Fruit fly (Drosophila melanogaster) whole organism, embryonic: ENCODE results near the gene CG31926.

Experiments used
- Awh ChIP-seq: fragments of 200-800 bp; sonication (Bioruptor generic); IDR thresholded peaks from 2 replicates; pipeline ENCODE4, ENCODE4 v1.3.6; 2022; ENCODE audit warnings: missing biosample characterization, missing genetic modification characterization
- CG10267 ChIP-seq: fragments of 200-800 bp; sonication (Bioruptor generic); optimal IDR thresholded peaks from 2 replicates; lab custom pipeline; 2018; ENCODE audit warnings: missing biosample characterization, mild to moderate bottlenecking, missing genetic modification characterization, moderate library complexity
- CG10321 ChIP-seq: fragments of 200-800 bp; sonication (Bioruptor generic); IDR thresholded peaks from 2 replicates; pipeline ENCODE4 v1.3.6; 2022; ENCODE audit warnings: missing biosample characterization, missing genetic modification characterization
- CG10431 ChIP-seq: fragments of 200-800 bp; sonication (Bioruptor generic); optimal IDR thresholded peaks from 3 replicates; lab custom pipeline; 2018; ENCODE audit warnings: missing biosample characterization, mild to moderate bottlenecking, missing genetic modification characterization
- CG11093 ChIP-seq: fragments of 200-800 bp; sonication (Bioruptor generic); IDR thresholded peaks from 3 replicates; pipeline ENCODE4 v1.3.6; 2022; ENCODE audit warnings: missing biosample characterization, missing genetic modification characterization
- CG1233 ChIP-seq: fragments of 200-800 bp; sonication (Bioruptor generic); optimal IDR thresholded peaks from 4 replicates; lab custom pipeline; 2018; ENCODE audit warnings: missing biosample characterization, mild to moderate bottlenecking, missing genetic modification characterization
- CG12391 ChIP-seq: fragments of 200-800 bp; sonication (Bioruptor generic); optimal IDR thresholded peaks from 3 replicates; lab custom pipeline; 2018; ENCODE audit warnings: missing biosample characterization, mild to moderate bottlenecking, missing genetic modification characterization, moderate library complexity
- CG13775 ChIP-seq: fragments of 200-800 bp; sonication (Bioruptor generic); optimal IDR thresholded peaks from 3 replicates; lab custom pipeline; 2017; ENCODE audit warnings: missing biosample characterization, mild to moderate bottlenecking, missing genetic modification characterization
- CG13894 ChIP-seq: fragments of 200-800 bp; sonication (Bioruptor generic); optimal IDR thresholded peaks from 3 replicates; lab custom pipeline; 2018; ENCODE audit warnings: missing biosample characterization, mild to moderate bottlenecking, missing genetic modification characterization, moderate library complexity
- CG1529 ChIP-seq: fragments of 200-800 bp; sonication (Bioruptor generic); optimal IDR thresholded peaks from 3 replicates; lab custom pipeline; 2018; ENCODE audit warnings: missing biosample characterization, missing genetic modification characterization
- CG16813 ChIP-seq: fragments of 200-800 bp; sonication (Bioruptor generic); IDR thresholded peaks from 3 replicates; pipeline ENCODE4 v1.3.6; 2022; ENCODE audit warnings: missing biosample characterization, missing genetic modification characterization; ENCODE audit not compliant: partially characterized antibody
- CG16863 ChIP-seq: fragments of 200-800 bp; sonication (Bioruptor generic); optimal IDR thresholded peaks from 3 replicates; lab custom pipeline; 2016; ENCODE audit warnings: missing biosample characterization, missing genetic modification characterization
- CG17328 ChIP-seq: fragments of 200-800 bp; sonication (Bioruptor generic); IDR thresholded peaks from 2 replicates; pipeline ENCODE4 v1.3.6; 2022; ENCODE audit warnings: missing biosample characterization, missing genetic modification characterization
- CG17912 ChIP-seq: fragments of 200-800 bp; sonication (Bioruptor generic); optimal IDR thresholded peaks from 2 replicates; lab custom pipeline; 2018; ENCODE audit warnings: missing biosample characterization, mild to moderate bottlenecking, missing genetic modification characterization
- CG18262 ChIP-seq: fragments of 200-800 bp; optimal IDR thresholded peaks from 3 replicates; lab custom pipeline; 2019; ENCODE audit warnings: missing biosample characterization, mild to moderate bottlenecking, missing genetic modification characterization, moderate library complexity
- CG2116 ChIP-seq: fragments of 200-800 bp; sonication (Bioruptor generic); optimal IDR thresholded peaks from 3 replicates; lab custom pipeline; 2018; ENCODE audit warnings: missing biosample characterization, mild to moderate bottlenecking, missing genetic modification characterization
- CG2875 ChIP-seq: fragments of 200-800 bp; sonication (Bioruptor generic); optimal IDR thresholded peaks from 2 replicates; lab custom pipeline; 2017; ENCODE audit warnings: missing biosample characterization, mild to moderate bottlenecking, missing genetic modification characterization, missing genetic modification reagents
- CG30431 ChIP-seq: fragments of 200-800 bp; sonication (Bioruptor generic); optimal IDR thresholded peaks from 2 replicates; lab custom pipeline; 2017; ENCODE audit warnings: missing biosample characterization, missing genetic modification characterization
- CG3065 ChIP-seq: fragments of 200-800 bp; sonication (Bioruptor generic); optimal IDR thresholded peaks from 2 replicates; lab custom pipeline; 2016; ENCODE audit warnings: missing biosample characterization, missing genetic modification characterization
- CG5245 ChIP-seq: fragments of 200-800 bp; sonication (Bioruptor generic); optimal IDR thresholded peaks from 3 replicates; lab custom pipeline; 2016; ENCODE audit warnings: missing biosample characterization, missing genetic modification characterization
- CG6175 ChIP-seq: fragments of 200-800 bp; sonication (Bioruptor generic); IDR thresholded peaks from 3 replicates; pipeline ENCODE4 v1.3.6; 2022; ENCODE audit warnings: missing biosample characterization, missing genetic modification characterization
- CG8478 ChIP-seq: fragments of >200 bp; optimal IDR thresholded peaks from 2 replicates; lab custom pipeline; 2018
- Drgx ChIP-seq: fragments of 200-800 bp; sonication (Bioruptor generic); IDR thresholded peaks from 2 replicates; pipeline ENCODE4 v1.3.6; 2022; ENCODE audit warnings: missing biosample characterization, missing genetic modification characterization
- HmgD ChIP-seq: fragments of 200-800 bp; sonication (Bioruptor generic); optimal IDR thresholded peaks from 3 replicates; lab custom pipeline; 2016; ENCODE audit warnings: missing biosample characterization, missing genetic modification characterization
- Jarid2 ChIP-seq: fragments of 200-800 bp; sonication (Bioruptor generic); optimal IDR thresholded peaks from 3 replicates; lab custom pipeline; 2017; ENCODE audit warnings: mild to moderate bottlenecking, missing biosample characterization, missing genetic modification reagents, missing genetic modification characterization
- Lhr ChIP-seq: fragments of 200-800 bp; sonication (Bioruptor generic); optimal IDR thresholded peaks from 3 replicates; lab custom pipeline; 2017; ENCODE audit warnings: mild to moderate bottlenecking, missing biosample characterization, missing genetic modification reagents, missing genetic modification characterization
- Max ChIP-seq: fragments of 200-800 bp; sonication (Bioruptor generic); optimal IDR thresholded peaks from 2 replicates; lab custom pipeline; 2016; ENCODE audit warnings: missing biosample characterization, mild to moderate bottlenecking, missing genetic modification characterization
- Sox100B ChIP-seq: fragments of 200-800 bp; sonication (Bioruptor generic); optimal IDR thresholded peaks from 3 replicates; lab custom pipeline; 2018; ENCODE audit warnings: missing biosample characterization, mild to moderate bottlenecking, missing genetic modification characterization
- Sry-β ChIP-seq: fragments of 200-800 bp; sonication (Bioruptor generic); optimal IDR thresholded peaks from 2 replicates; lab custom pipeline; 2018; ENCODE audit warnings: missing biosample characterization, mild to moderate bottlenecking, missing genetic modification characterization, moderate library complexity
- amos ChIP-seq: fragments of 200-800 bp; sonication (Bioruptor generic); IDR thresholded peaks from 2 replicates; pipeline ENCODE4 v1.3.6; 2022; ENCODE audit warnings: missing biosample characterization, missing genetic modification characterization; ENCODE audit not compliant: partially characterized antibody
- ara ChIP-seq: fragments of 200-800 bp; sonication (Bioruptor generic); IDR thresholded peaks from 2 replicates; pipeline ENCODE4 v1.3.6; 2022; ENCODE audit warnings: missing biosample characterization, missing genetic modification characterization
- bigmax ChIP-seq: fragments of 200-800 bp; sonication (Bioruptor generic); optimal IDR thresholded peaks from 2 replicates; lab custom pipeline; 2018; ENCODE audit warnings: missing biosample characterization, mild to moderate bottlenecking, missing genetic modification characterization
- crol ChIP-seq: fragments of 200-800 bp; sonication (Bioruptor generic); IDR thresholded peaks from 2 replicates; pipeline ENCODE4 v1.3.6; 2022; ENCODE audit warnings: missing biosample characterization, missing genetic modification characterization
- dati ChIP-seq: fragments of 200-800 bp; sonication (Bioruptor generic); IDR thresholded peaks from 2 replicates; pipeline ENCODE4 v1.3.6; 2022; ENCODE audit warnings: missing biosample characterization, missing genetic modification characterization
- hbn ChIP-seq: fragments of 200-800 bp; sonication (Bioruptor generic); IDR thresholded peaks from 2 replicates; pipeline ENCODE4 v1.3.6; 2022; ENCODE audit warnings: missing biosample characterization, missing genetic modification characterization; ENCODE audit not compliant: partially characterized antibody
- inv ChIP-seq: fragments of 200-800 bp; sonication (Bioruptor generic); IDR thresholded peaks from 2 replicates; pipeline ENCODE4 v1.3.6; 2022; ENCODE audit warnings: missing biosample characterization, missing genetic modification characterization; ENCODE audit not compliant: partially characterized antibody
- kni ChIP-seq: fragments of 200-800 bp; sonication (Bioruptor generic); optimal IDR thresholded peaks from 3 replicates; lab custom pipeline; 2017; ENCODE audit warnings: mild to moderate bottlenecking, missing biosample characterization, missing genetic modification reagents, missing genetic modification characterization
- lilli ChIP-seq: fragments of 200-800 bp; sonication (Bioruptor generic); optimal IDR thresholded peaks from 3 replicates; lab custom pipeline; 2016; ENCODE audit warnings: missing biosample characterization, missing genetic modification characterization
- lola ChIP-seq, 3 experiments: fragments of >200 bp in 2 of 3; fragments of 200-800 bp in 1 of 3; sonication (Bioruptor generic) in 1 of 3; optimal IDR thresholded peaks; 2 replicates each; lab custom pipeline; 2017 to 2019; ENCODE audit warnings: missing biosample characterization in 3 of 3, missing genetic modification characterization in 3 of 3, mild to moderate bottlenecking in 1 of 3, moderate library complexity in 1 of 3
- maf-S ChIP-seq: fragments of 200-800 bp; sonication (Bioruptor generic); optimal IDR thresholded peaks from 2 replicates; lab custom pipeline; 2016; ENCODE audit warnings: missing biosample characterization, missing genetic modification characterization
- otp ChIP-seq: fragments of 200-800 bp; sonication (Bioruptor generic); IDR thresholded peaks from 3 replicates; pipeline ENCODE4, ENCODE4 v1.3.6; 2022; ENCODE audit warnings: missing biosample characterization, missing genetic modification characterization
- peb ChIP-seq: fragments of 200-800 bp; sonication (Bioruptor generic); IDR thresholded peaks from 2 replicates; pipeline ENCODE4 v1.3.6; 2022; ENCODE audit warnings: missing biosample characterization, missing genetic modification characterization
- ranshi ChIP-seq: fragments of 200-800 bp; sonication (Bioruptor generic); IDR thresholded peaks from 2 replicates; pipeline ENCODE4 v1.3.6; 2022; ENCODE audit warnings: missing biosample characterization, missing genetic modification characterization
- seq ChIP-seq: fragments of 200-800 bp; sonication (Bioruptor generic); IDR thresholded peaks from 2 replicates; pipeline ENCODE4 v1.3.6; 2022; ENCODE audit warnings: missing biosample characterization, missing genetic modification characterization
- sisA ChIP-seq: fragments of 200-800 bp; sonication (Bioruptor generic); IDR thresholded peaks from 2 replicates; pipeline ENCODE4 v1.3.6; 2022; ENCODE audit warnings: missing biosample characterization, missing genetic modification characterization
- sna ChIP-seq: fragments of 200-800 bp; sonication (Bioruptor generic); IDR thresholded peaks from 2 replicates; pipeline ENCODE4 v1.3.6; 2022; ENCODE audit warnings: missing biosample characterization, missing genetic modification characterization; ENCODE audit not compliant: partially characterized antibody
- tin ChIP-seq: fragments of 200-800 bp; sonication (Bioruptor generic); optimal IDR thresholded peaks from 3 replicates; lab custom pipeline; 2016; ENCODE audit warnings: missing biosample characterization, missing genetic modification characterization
- vfl ChIP-seq: fragments of 200-800 bp; sonication (Bioruptor generic); optimal IDR thresholded peaks from 2 replicates; lab custom pipeline; 2016; ENCODE audit warnings: missing biosample characterization, missing genetic modification characterization
- vnd ChIP-seq: fragments of 200-800 bp; sonication (Bioruptor generic); IDR thresholded peaks from 3 replicates; pipeline ENCODE4 v1.3.6; 2022; ENCODE audit warnings: missing biosample characterization, missing genetic modification characterization; ENCODE audit not compliant: partially characterized antibody
- vvl ChIP-seq: fragments of 200-800 bp; sonication (Bioruptor generic); IDR thresholded peaks from 2 replicates; pipeline ENCODE4 v1.3.6; 2022; ENCODE audit warnings: missing biosample characterization, missing genetic modification characterization

CG31926 gene

dm6 chr2L:1462136-1462535 lies 33.1 kb upstream of the CG31926 start (continued):
- peak; percentile 54 for TF ChIP-seq vvl
- peak; percentile 93 for TF ChIP-seq CG16813 (GFP tag; lab: Robert Waterston, UW)
- peak; percentile 65 for TF ChIP-seq CG13775
- TF ChIP-seq crol (GFP tag; lab: Robert Waterston, UW) = 0 out of 2 replicates have a peak, but pooled peaks have one; percentile 17
- no peak for TF ChIP-seq Sox100B
- TF ChIP-seq CG18262 (tag; lab: Kevin White, UChicago) = peak; percentile 73
- no peak for TF ChIP-seq CG10321 (GFP tag; lab: Robert Waterston, UW)
- TF ChIP-seq CG1529 (GFP tag; lab: Kevin White, UChicago) = peak; percentile 62
- no peak for TF ChIP-seq dati (GFP tag; lab: Robert Waterston, UW)
- TF ChIP-seq ara = peak; percentile 81
- peak; percentile 4 for TF ChIP-seq CG30431
- TF ChIP-seq CG8478 (lab: Kevin White, UChicago) = no peak
- TF ChIP-seq amos (GFP tag; lab: Robert Waterston, UW) = peak; percentile 67; the same call in 1 of the 2 replicates
- peak; percentile 20 for TF ChIP-seq Lhr (GFP tag; lab: Kevin White, UChicago)
- TF ChIP-seq CG10267 (tag; lab: Kevin White, UChicago) = peak; percentile 65
- no peak for TF ChIP-seq Jarid2 (GFP tag; lab: Kevin White, UChicago)
- peak; percentile 85 for TF ChIP-seq CG17328 (GFP tag; lab: Robert Waterston, UW)
- TF ChIP-seq Sry-β (GFP tag; lab: Kevin White, UChicago) = peak; percentile 77
- peak; percentile 79 for TF ChIP-seq CG12391 (tag; lab: Kevin White, UChicago)
- peak; percentile 54 for TF ChIP-seq CG16863
- TF ChIP-seq kni = peak; percentile 51
- TF ChIP-seq sna (GFP tag; lab: Robert Waterston, UW) = peak; percentile 58; the same call in 1 of the 2 replicates
- TF ChIP-seq otp (GFP tag; lab: Robert Waterston, UW) = peak; percentile 79; the same call in 2 of the 3 replicates
- TF ChIP-seq vnd (GFP tag; lab: Robert Waterston, UW) = peak; percentile 59; the same call in 2 of the 3 replicates
- TF ChIP-seq inv (GFP tag; lab: Robert Waterston, UW) = peak; percentile 61; the same call in 1 of the 2 replicates
- peak; percentile 53; the same call in 1 of the 2 replicates for TF ChIP-seq ranshi (GFP tag; lab: Robert Waterston, UW)
- TF ChIP-seq vfl (GFP tag; lab: Kevin White, UChicago) = peak; percentile 16
- peak; percentile 27 for TF ChIP-seq lilli (GFP tag; lab: Kevin White, UChicago)
- TF ChIP-seq tin (GFP tag; lab: Kevin White, UChicago) = peak; percentile 52
- TF ChIP-seq HmgD (GFP tag; lab: Kevin White, UChicago) = peak; percentile 17
- TF ChIP-seq CG17912 = no peak
- no peak for TF ChIP-seq CG3065 (GFP tag; lab: Kevin White, UChicago)
- TF ChIP-seq CG10431 = no peak
- TF ChIP-seq Awh (GFP tag; lab: Robert Waterston, UW) = peak; percentile 39; the same call in 1 of the 2 replicates
- TF ChIP-seq seq (GFP tag; lab: Robert Waterston, UW) = no peak
- TF ChIP-seq CG2116 = peak; percentile 34
- no peak for TF ChIP-seq maf-S (GFP tag; lab: Kevin White, UChicago)
- TF ChIP-seq CG6175 (GFP tag; lab: Robert Waterston, UW) = no peak
- TF ChIP-seq CG13894 = no peak
- peak; percentile 38 for TF ChIP-seq CG2875 (GFP tag; lab: Kevin White, UChicago)
- TF ChIP-seq bigmax = no peak
- TF ChIP-seq Drgx = no peak
- peak; percentile 59 for TF ChIP-seq peb
- peak in 1 of 3 experiments; percentile 76 for TF ChIP-seq lola (GFP tag; optimal IDR thresholded peaks at IDR 0.05; lab: Kevin White, UChicago)
- TF ChIP-seq Max (GFP tag; lab: Kevin White, UChicago) = no peak
- peak; percentile 23 for TF ChIP-seq CG5245 (GFP tag; lab: Kevin White, UChicago)
- peak; percentile 27; the same call in 1 of the 2 replicates for TF ChIP-seq sisA
- peak; percentile 35; the same call in 1 of the 3 replicates for TF ChIP-seq CG11093 (GFP tag; lab: Robert Waterston, UW)
- TF ChIP-seq hbn (GFP tag; lab: Robert Waterston, UW) = peak; percentile 74
- TF ChIP-seq CG1233 (GFP tag; lab: Kevin White, UChicago) = no peak
